Worm (Caenorhabditis elegans): ENCODE results near the gene hrpa-2.

hrpa-2 gene

DNA sequence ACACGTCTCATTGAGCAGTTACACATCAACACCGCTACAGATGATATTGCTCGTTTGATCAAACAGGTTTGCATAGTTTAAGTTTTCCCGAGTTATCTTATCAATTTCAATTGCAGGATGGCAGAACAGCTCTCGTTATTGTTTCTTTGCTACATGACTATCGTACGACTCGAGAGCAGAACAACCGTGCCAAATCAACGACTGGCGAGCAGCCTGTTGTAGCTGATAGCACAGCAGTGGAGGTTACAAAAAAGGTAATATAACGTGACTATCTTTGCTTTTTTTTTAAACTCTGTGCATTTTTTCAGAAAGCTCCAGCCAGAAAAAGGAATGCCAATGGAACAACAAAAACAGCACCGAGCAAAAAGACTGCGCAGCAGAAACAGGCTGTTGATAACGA lies 13.8 kb upstream of the hrpa-2 start:
- no peak for TF ChIP-seq nhr-2 (tag; optimal IDR thresholded peaks at IDR 0.05)
- TF ChIP-seq ham-2 (GFP tag; optimal IDR thresholded peaks at IDR 0.05) = no peak
- no peak for TF ChIP-seq lin-32 (GFP tag; optimal IDR thresholded peaks at IDR 0.05)
- TF ChIP-seq ceh-83 (GFP tag; optimal IDR thresholded peaks at IDR 0.05) = no peak
- no peak for TF ChIP-seq flh-1 (GFP tag; optimal IDR thresholded peaks at IDR 0.05)
- TF ChIP-seq ceh-43 (GFP tag; optimal IDR thresholded peaks at IDR 0.05) = no peak
- no peak for TF ChIP-seq tbx-8 (GFP tag; optimal IDR thresholded peaks at IDR 0.05)
- no peak for TF ChIP-seq ces-1 (GFP tag; optimal IDR thresholded peaks at IDR 0.05)
- TF ChIP-seq hlh-1 (tag; optimal IDR thresholded peaks at IDR 0.05) = no peak
- no peak for TF ChIP-seq zip-8 (tag; optimal IDR thresholded peaks at IDR 0.05)
- no peak for TF ChIP-seq unc-120 (tag; optimal IDR thresholded peaks at IDR 0.05; ENCODE audit: poor library complexity, severe bottlenecking)
- TF ChIP-seq unc-62 (GFP tag; optimal IDR thresholded peaks at IDR 0.05) = no peak
- TF ChIP-seq mab-5 (tag; optimal IDR thresholded peaks at IDR 0.05) = no peak
- TF ChIP-seq unc-39 (tag; optimal IDR thresholded peaks at IDR 0.05) = no peak
- no peak for TF ChIP-seq mls-2 (tag; optimal IDR thresholded peaks at IDR 0.05)

DNA sequence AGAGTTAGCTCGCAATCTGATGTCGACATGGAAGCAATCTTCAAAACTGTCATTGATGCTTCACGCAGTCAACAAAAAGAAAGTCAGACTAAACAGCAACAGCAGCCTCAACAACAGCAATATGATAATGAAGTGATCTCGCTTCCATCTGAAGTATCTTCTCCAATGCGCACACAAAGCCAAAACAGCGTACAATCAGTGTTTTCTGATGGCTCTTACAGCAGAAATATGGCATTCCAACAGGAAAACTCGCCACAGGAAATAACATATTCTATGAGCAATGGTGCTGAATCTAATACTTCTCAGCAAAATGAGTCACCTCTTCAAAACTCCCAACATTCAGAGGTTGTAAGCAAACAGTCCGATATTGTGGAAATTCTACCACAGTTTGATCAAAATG lies 13.2 kb upstream of the hrpa-2 start:
- no peak for TF ChIP-seq mep-1 (tag; optimal IDR thresholded peaks at IDR 0.05)
- TF ChIP-seq ces-1 (GFP tag; optimal IDR thresholded peaks at IDR 0.05) = no peak
- no peak for TF ChIP-seq nhr-2 (tag; optimal IDR thresholded peaks at IDR 0.05)
- TF ChIP-seq nhr-12 (tag; optimal IDR thresholded peaks at IDR 0.05) = no peak
- no peak for TF ChIP-seq zip-8 (tag; optimal IDR thresholded peaks at IDR 0.05)
- TF ChIP-seq ceh-43 (GFP tag; optimal IDR thresholded peaks at IDR 0.05) = no peak
- TF ChIP-seq nhr-237 (tag; optimal IDR thresholded peaks at IDR 0.05) = no peak

DNA sequence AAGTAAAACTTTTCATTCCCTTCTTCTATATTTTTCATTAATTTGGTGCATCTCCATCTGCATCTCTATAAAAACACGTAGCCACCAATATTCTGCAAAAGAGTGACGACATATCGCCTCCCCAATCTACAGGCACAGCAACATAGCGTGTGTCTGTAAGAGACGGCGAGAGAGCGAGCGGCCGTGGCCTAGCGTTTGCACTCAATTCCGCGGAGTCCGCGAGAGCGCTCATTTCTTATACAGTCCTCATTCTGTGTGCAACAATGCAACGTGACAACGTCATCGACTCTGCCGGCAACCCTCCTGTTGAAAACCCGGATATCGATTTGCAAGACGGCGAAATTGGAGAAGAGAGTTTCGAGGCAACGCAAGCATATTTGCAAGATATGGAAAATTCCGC lies 10.6 kb upstream of the hrpa-2 start, which contains the start of gene H28G03.2:
Gene H28G03.2, plus strand, starts transcription at position 200 of the 400 bp plus-strand sequence.
- TF ChIP-seq pha-4 (tag; optimal IDR thresholded peaks at IDR 0.05) (no peak), unc-39 (tag; optimal IDR thresholded peaks at IDR 0.05) (no peak), lin-13 (tag; optimal IDR thresholded peaks at IDR 0.05) (no peak), ceh-43 (GFP tag; optimal IDR thresholded peaks at IDR 0.05) (no peak), elt-1 (tag; optimal IDR thresholded peaks at IDR 0.05; ENCODE audit: borderline replicate concordance, insufficient read depth) (no peak), ham-2 (GFP tag; optimal IDR thresholded peaks at IDR 0.05) (peak; percentile 42), ceh-83 (GFP tag; optimal IDR thresholded peaks at IDR 0.05) (no peak), snpc-4 (tag; optimal IDR thresholded peaks at IDR 0.05) (no peak), mep-1 (tag; optimal IDR thresholded peaks at IDR 0.05) (no peak)

DNA sequence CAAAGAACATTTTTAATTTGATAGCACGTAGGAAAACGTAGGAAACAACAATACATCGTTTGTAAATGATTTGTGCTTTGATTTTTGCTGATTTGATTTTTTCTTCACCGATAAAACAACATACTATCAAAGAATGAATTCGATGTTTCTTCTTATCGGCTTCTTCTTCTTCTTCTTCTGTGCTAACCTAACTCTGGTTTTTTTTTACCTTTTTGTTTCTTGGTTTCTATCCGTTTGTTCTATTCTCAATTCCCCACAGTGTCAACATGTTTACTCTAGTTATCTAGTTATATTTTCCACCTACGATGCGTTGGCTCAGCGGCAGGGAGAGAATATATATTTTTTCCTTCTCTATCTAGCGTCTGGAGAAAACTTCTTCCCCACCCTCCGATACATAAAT lies 8.3 kb upstream of the hrpa-2 start:
- TF ChIP-seq unc-62 (GFP tag; optimal IDR thresholded peaks at IDR 0.05) (no peak), ces-1 (GFP tag; optimal IDR thresholded peaks at IDR 0.05) (no peak), lin-13 (tag; optimal IDR thresholded peaks at IDR 0.05) (no peak), ceh-83 (GFP tag; optimal IDR thresholded peaks at IDR 0.05) (peak; percentile 22)

DNA sequence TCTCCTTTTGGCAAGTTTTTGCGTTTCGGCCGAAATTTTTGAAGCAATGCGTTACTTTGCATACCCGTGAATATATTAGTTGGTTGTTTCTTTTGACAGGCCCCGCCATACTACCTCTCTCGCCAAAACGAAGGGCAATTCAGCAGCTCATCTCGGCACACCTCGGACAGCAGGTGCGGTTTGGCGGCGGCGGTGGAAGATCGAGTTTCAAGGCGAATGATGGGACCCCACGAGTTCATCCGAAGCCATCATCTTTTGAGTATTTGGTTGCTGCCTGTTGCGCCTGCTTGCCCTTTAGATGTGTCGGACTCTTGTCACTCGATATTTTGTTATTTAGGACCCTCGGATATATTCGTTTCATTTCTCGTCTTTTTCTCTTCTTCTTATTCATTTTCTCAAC lies 7.8 kb upstream of the hrpa-2 start:
- TF ChIP-seq hlh-1 (tag; optimal IDR thresholded peaks at IDR 0.05) (peak; percentile 4), mep-1 (tag; optimal IDR thresholded peaks at IDR 0.05) (no peak)

DNA sequence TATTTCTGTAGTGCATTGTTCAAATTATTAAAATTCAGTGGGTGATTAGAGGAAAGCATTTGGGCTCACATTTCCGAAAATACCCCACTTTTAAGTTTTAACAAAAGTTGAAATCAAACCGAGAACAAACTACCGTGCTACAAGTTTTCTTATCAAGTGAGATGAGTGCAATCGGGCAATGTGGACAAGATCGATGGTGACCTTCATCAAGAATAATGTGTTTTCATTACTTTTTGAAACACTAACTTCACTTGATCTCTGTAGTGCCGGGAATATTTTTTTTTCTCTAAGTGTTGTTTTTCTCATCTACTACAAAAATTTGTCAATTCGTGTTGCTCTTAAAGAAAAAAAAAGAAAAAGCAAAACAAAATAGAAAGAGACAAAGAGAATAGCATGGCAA lies 7.3 kb upstream of the hrpa-2 start:
- TF ChIP-seq blmp-1 (tag; optimal IDR thresholded peaks at IDR 0.05) (no peak), ceh-83 (GFP tag; optimal IDR thresholded peaks at IDR 0.05) (no peak), hlh-1 (tag; optimal IDR thresholded peaks at IDR 0.05) (no peak), lin-32 (GFP tag; optimal IDR thresholded peaks at IDR 0.05) (no peak), drap-1 (GFP tag; optimal IDR thresholded peaks at IDR 0.05) (no peak)

DNA sequence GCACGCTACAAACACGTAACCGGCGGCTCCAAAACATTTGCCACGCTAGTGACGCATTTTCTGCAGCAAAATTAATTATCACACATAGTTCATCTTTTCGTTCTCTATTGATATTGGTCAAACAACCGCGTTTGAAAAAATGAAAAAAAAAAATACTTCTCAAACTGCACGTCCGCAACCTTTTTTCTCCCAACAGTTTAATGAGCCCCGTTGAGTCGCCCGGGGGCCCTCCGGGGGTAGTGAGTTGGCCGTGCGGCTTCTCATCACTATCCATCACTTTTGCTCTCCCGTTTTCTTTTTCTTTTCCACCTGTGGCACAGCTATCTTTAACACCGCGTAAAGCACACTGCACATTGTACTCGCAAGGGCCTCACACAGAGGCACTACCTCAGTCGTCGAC lies 6.7 kb upstream of the hrpa-2 start:
- TF ChIP-seq cnd-1 (tag; optimal IDR thresholded peaks at IDR 0.05) (no peak), sptf-1 (tag; optimal IDR thresholded peaks at IDR 0.05) (no peak), unc-120 (tag; optimal IDR thresholded peaks at IDR 0.05; ENCODE audit: poor library complexity, severe bottlenecking) (peak; percentile 32), hlh-1 (tag; optimal IDR thresholded peaks at IDR 0.05) (peak; percentile 41), lin-32 (GFP tag; optimal IDR thresholded peaks at IDR 0.05) (no peak), pha-4 (tag; optimal IDR thresholded peaks at IDR 0.05) (no peak)
